Worm (Caenorhabditis elegans) whole organism, L1 larva: ENCODE measurements around the gene pho-9.

ENCODE experiments used
- C16A3.4 ChIP-seq: fragments of 150-350 bp; optimal IDR thresholded peaks from 2 replicates; lab custom pipeline; 2014; ENCODE audit warnings: missing biosample characterization, missing genetic modification characterization
- C34B4.2 ChIP-seq: sonication (generic microtip); optimal IDR thresholded peaks from 2 replicates; lab custom pipeline; 2017; ENCODE audit warnings: mild to moderate bottlenecking, missing genetic modification characterization, missing compliant biosample characterization
- F16B12.6 ChIP-seq: fragments of 150-350 bp; optimal IDR thresholded peaks from 2 replicates; lab custom pipeline; 2014; ENCODE audit warnings: missing biosample characterization, missing genetic modification characterization
- aha-1 ChIP-seq: fragments of 150-350 bp; optimal IDR thresholded peaks from 2 replicates; lab custom pipeline; 2014; ENCODE audit warnings: missing biosample characterization, missing genetic modification characterization
- alr-1 ChIP-seq: fragments of 200-800 bp; sonication (Bioruptor generic); optimal IDR thresholded peaks from 2 replicates; lab custom pipeline; 2018; ENCODE audit warnings: borderline replicate concordance, mild to moderate bottlenecking, missing genetic modification characterization, missing compliant biosample characterization
- ama-1 ChIP-seq: fragments of 150-350 bp; optimal IDR thresholded peaks from 2 replicates; lab custom pipeline; 2014
- blmp-1 ChIP-seq: fragments of 150-350 bp; optimal IDR thresholded peaks from 2 replicates; lab custom pipeline; 2014; ENCODE audit warnings: missing biosample characterization, missing genetic modification characterization
- ceh-82 ChIP-seq, 3 experiments: fragments of 150-350 bp in 1 of 3; sonication (generic microtip) in 2 of 3; optimal IDR thresholded peaks; 2 replicates each; lab custom pipeline; 2014 to 2017; ENCODE audit warnings: missing biosample characterization in 3 of 3, missing genetic modification characterization in 3 of 3
- ceh-90 ChIP-seq: sonication (generic microtip); optimal IDR thresholded peaks from 2 replicates; lab custom pipeline; 2016; ENCODE audit warnings: missing genetic modification characterization, missing compliant biosample characterization
- dpl-1 ChIP-seq, 3 experiments: fragments of 150-350 bp in 2 of 3; sonication (generic microtip) in 1 of 3; optimal IDR thresholded peaks; 2 replicates each; lab custom pipeline; 2014 to 2017; ENCODE audit warnings: missing biosample characterization in 3 of 3, missing genetic modification characterization in 3 of 3, missing genetic modification reagents in 3 of 3
- efl-1 ChIP-seq, 4 experiments: fragments of 150-350 bp; optimal IDR thresholded peaks in 3 of 4; peaks in 1 of 4; 1 replicate in 1 of 4; 2 replicates in 3 of 4; lab custom pipeline; 2014; ENCODE audit warnings: missing biosample characterization in 2 of 4, missing genetic modification characterization in 2 of 4, missing genetic modification reagents in 2 of 4
- efl-3 ChIP-seq: fragments of 200-800 bp; sonication (Bioruptor generic); optimal IDR thresholded peaks from 2 replicates; lab custom pipeline; 2018; ENCODE audit warnings: mild to moderate bottlenecking, missing genetic modification characterization, missing compliant biosample characterization
- egl-27 ChIP-seq, 2 experiments: fragments of 150-350 bp in 1 of 2; sonication (generic microtip); optimal IDR thresholded peaks; 3 replicates each; lab custom pipeline; 2017 to 2018; ENCODE audit warnings: missing biosample characterization in 2 of 2, missing genetic modification characterization in 2 of 2, missing genetic modification reagents in 2 of 2
- elt-2 ChIP-seq: sonication (generic microtip); optimal IDR thresholded peaks from 2 replicates; lab custom pipeline; 2016; ENCODE audit warnings: missing genetic modification characterization, mild to moderate bottlenecking, inconsistent platforms, missing compliant biosample characterization, missing genetic modification reagents
- fkh-10 ChIP-seq: sonication (generic microtip); optimal IDR thresholded peaks from 2 replicates; lab custom pipeline; 2017; ENCODE audit warnings: missing biosample characterization, missing genetic modification reagents, missing genetic modification characterization
- fkh-4 ChIP-seq: sonication (generic microtip); optimal IDR thresholded peaks from 2 replicates; lab custom pipeline; 2016; ENCODE audit warnings: missing compliant biosample characterization, missing genetic modification characterization, borderline replicate concordance
- fkh-8 ChIP-seq: sonication (generic microtip); optimal IDR thresholded peaks from 2 replicates; lab custom pipeline; 2016; ENCODE audit warnings: mild to moderate bottlenecking, missing genetic modification characterization, missing compliant biosample characterization
- grh-1 ChIP-seq: fragments of 200-800 bp; sonication (Bioruptor generic); IDR thresholded peaks from 2 replicates; pipeline ENCODE4 v1.3.6; 2022; ENCODE audit warnings: missing genetic modification reagents, missing genetic modification characterization, missing compliant biosample characterization
- hlh-17 ChIP-seq: fragments of 200-800 bp; sonication (Bioruptor generic); optimal IDR thresholded peaks from 2 replicates; lab custom pipeline; 2018; ENCODE audit warnings: missing genetic modification characterization, mild to moderate bottlenecking, missing compliant biosample characterization, moderate library complexity, borderline replicate concordance
- hlh-4 ChIP-seq: sonication (generic microtip); optimal IDR thresholded peaks from 2 replicates; lab custom pipeline; 2016; ENCODE audit warnings: mild to moderate bottlenecking, missing genetic modification characterization, missing compliant biosample characterization
- irx-1 ChIP-seq: sonication (generic microtip); optimal IDR thresholded peaks from 2 replicates; lab custom pipeline; 2016; ENCODE audit warnings: missing genetic modification characterization, missing compliant biosample characterization
- lin-35 ChIP-seq, 2 experiments: fragments of 150-350 bp; optimal IDR thresholded peaks; 2 replicates each; lab custom pipeline; 2014; ENCODE audit warnings: missing biosample characterization in 2 of 2, missing genetic modification characterization in 2 of 2, missing genetic modification reagents in 2 of 2
- lin-39 ChIP-seq: fragments of 150-350 bp; optimal IDR thresholded peaks from 2 replicates; lab custom pipeline; 2014; ENCODE audit warnings: missing biosample characterization, missing genetic modification reagents, missing genetic modification characterization
- lsy-2 ChIP-seq, 2 experiments: fragments of 150-350 bp; optimal IDR thresholded peaks; 2 replicates each; lab custom pipeline; 2014; ENCODE audit warnings: missing biosample characterization in 2 of 2, missing genetic modification characterization in 2 of 2
- mdl-1 ChIP-seq, 2 experiments: fragments of 150-350 bp; optimal IDR thresholded peaks; 2 replicates each; lab custom pipeline; 2014 to 2017; ENCODE audit warnings: missing biosample characterization in 2 of 2, missing genetic modification characterization in 2 of 2, inconsistent platforms in 1 of 2
- mep-1 ChIP-seq: fragments of 150-350 bp; optimal IDR thresholded peaks from 2 replicates; lab custom pipeline; 2014; ENCODE audit warnings: missing biosample characterization, missing genetic modification characterization
- nhr-11 ChIP-seq: fragments of 150-350 bp; optimal IDR thresholded peaks from 2 replicates; lab custom pipeline; 2014; ENCODE audit warnings: missing biosample characterization, missing genetic modification characterization
- nhr-12 ChIP-seq: sonication (generic microtip); optimal IDR thresholded peaks from 2 replicates; lab custom pipeline; 2017; ENCODE audit warnings: missing biosample characterization, missing genetic modification characterization
- nhr-237 ChIP-seq: fragments of 150-350 bp; optimal IDR thresholded peaks from 2 replicates; lab custom pipeline; 2014; ENCODE audit warnings: missing biosample characterization, missing genetic modification characterization
- nhr-28 ChIP-seq: fragments of 150-350 bp; optimal IDR thresholded peaks from 2 replicates; lab custom pipeline; 2014; ENCODE audit warnings: missing biosample characterization, missing genetic modification characterization
- nhr-71 ChIP-seq: sonication (generic microtip); optimal IDR thresholded peaks from 2 replicates; lab custom pipeline; 2016; ENCODE audit warnings: mild to moderate bottlenecking, missing genetic modification characterization, moderate library complexity, missing compliant biosample characterization
- nhr-76 ChIP-seq: sonication (generic microtip); optimal IDR thresholded peaks from 2 replicates; lab custom pipeline; 2017; ENCODE audit warnings: missing biosample characterization, missing genetic modification characterization
- nhr-77 ChIP-seq: fragments of 150-350 bp; optimal IDR thresholded peaks from 2 replicates; lab custom pipeline; 2014; ENCODE audit warnings: missing biosample characterization, missing genetic modification characterization
- nhr-84 ChIP-seq: sonication (generic microtip); optimal IDR thresholded peaks from 2 replicates; lab custom pipeline; 2017; ENCODE audit warnings: missing biosample characterization, missing genetic modification characterization
- nhr-85 ChIP-seq: sonication (generic microtip); peaks from one replicate; lab custom pipeline; 2016; ENCODE audit warnings: missing genetic modification characterization, inconsistent platforms, missing compliant biosample characterization
- pag-3 ChIP-seq: sonication (generic microtip); optimal IDR thresholded peaks from 2 replicates; lab custom pipeline; 2017; ENCODE audit warnings: missing genetic modification characterization, mild to moderate bottlenecking, missing compliant biosample characterization, antibody characterized with exemption, borderline replicate concordance; ENCODE audit not compliant: insufficient read depth
- skn-1 ChIP-seq: fragments of 150-350 bp; optimal IDR thresholded peaks from 2 replicates; lab custom pipeline; 2014; ENCODE audit warnings: missing biosample characterization, missing genetic modification characterization
- snpc-4 ChIP-seq: fragments of 150-350 bp; optimal IDR thresholded peaks from 2 replicates; lab custom pipeline; 2014; ENCODE audit warnings: missing biosample characterization, missing genetic modification characterization
- swsn-7 ChIP-seq: sonication (generic microtip); optimal IDR thresholded peaks from 2 replicates; lab custom pipeline; 2016; ENCODE audit warnings: missing genetic modification characterization, missing compliant biosample characterization
- tbx-2 ChIP-seq: sonication (generic microtip); optimal IDR thresholded peaks from 2 replicates; lab custom pipeline; 2016; ENCODE audit warnings: missing genetic modification characterization, missing compliant biosample characterization
- unc-62 ChIP-seq: fragments of 150-350 bp; optimal IDR thresholded peaks from 2 replicates; lab custom pipeline; 2014; ENCODE audit warnings: missing biosample characterization, missing genetic modification reagents, missing genetic modification characterization
- vab-15 ChIP-seq: sonication (generic microtip); optimal IDR thresholded peaks from 2 replicates; lab custom pipeline; 2017; ENCODE audit warnings: missing genotype, mild to moderate bottlenecking, missing genetic modification characterization, missing compliant biosample characterization
- ztf-4 ChIP-seq: fragments of 150-350 bp; optimal IDR thresholded peaks from 2 replicates; lab custom pipeline; 2014; ENCODE audit warnings: missing biosample characterization, missing genetic modification characterization

Gene pho-9

ce11 chrIII:2768635-2769034, 8.0 kb upstream of the pho-9 start, which contains the start of gene swsn-3 (continued):
- TF ChIP-seq mdl-1 (tag; optimal IDR thresholded peaks at IDR 0.05; lab: Kevin White, UChicago) (peak in 1 of 2 experiments; percentile 82), egl-27 (tag; optimal IDR thresholded peaks at IDR 0.05; lab: Kevin White, UChicago) (peak in 1 of 2 experiments; percentile 34), dpl-1 (GFP tag; optimal IDR thresholded peaks at IDR 0.05; lab: Kevin White, UChicago) (peak; percentile 77 to 87 (median 84)), fkh-10 (peak; percentile 56), hlh-17 (GFP tag; lab: Kevin White, UChicago) (no peak), grh-1 (GFP tag; lab: Robert Waterston, UW) (peak; percentile 70), nhr-85 (peak; percentile 94), nhr-12 (tag; lab: Kevin White, UChicago) (no peak), vab-15 (tag; lab: Kevin White, UChicago) (no peak), lin-39 (tag; lab: Kevin White, UChicago) (peak; percentile 90), blmp-1 (tag; lab: Kevin White, UChicago) (peak; percentile 77), nhr-84 (no peak), nhr-237 (peak; percentile 34), nhr-28 (no peak), irx-1 (tag; lab: Kevin White, UChicago) (peak; percentile 82), hlh-4 (tag; lab: Kevin White, UChicago) (no peak), snpc-4 (peak; percentile 88), ceh-90 (tag; lab: Kevin White, UChicago) (peak; percentile 4), lin-35 (GFP tag; optimal IDR thresholded peaks at IDR 0.05; lab: Kevin White, UChicago) (peak; percentile 79 to 87), ceh-82 (tag; optimal IDR thresholded peaks at IDR 0.05; lab: Kevin White, UChicago) (peak; percentile 56 to 88 (median 77)), fkh-4 (tag; lab: Kevin White, UChicago) (peak; percentile 44), alr-1 (no peak), nhr-11 (tag; lab: Kevin White, UChicago) (peak; percentile 69), aha-1 (no peak), skn-1 (tag; lab: Kevin White, UChicago) (peak; percentile 93), tbx-2 (tag; lab: Kevin White, UChicago) (peak; percentile 89), fkh-8 (peak; percentile 80), swsn-7 (tag; lab: Kevin White, UChicago) (peak; percentile 85), elt-2 (peak; percentile 68), C16A3.4 (tag; lab: Kevin White, UChicago) (peak; percentile 86), mep-1 (peak; percentile 92), C34B4.2 (tag; lab: Kevin White, UChicago) (no peak), ztf-4 (peak; percentile 77), nhr-77 (peak; percentile 73), F16B12.6 (tag; lab: Kevin White, UChicago) (peak; percentile 72), efl-3 (no peak), nhr-76 (peak; percentile 33), nhr-71 (tag; lab: Kevin White, UChicago) (peak; percentile 91), ama-1 (lab: Kevin White, UChicago) (no peak), unc-62 (GFP tag; lab: Kevin White, UChicago) (no peak), lsy-2 (tag; optimal IDR thresholded peaks at IDR 0.05; lab: Kevin White, UChicago) (peak; percentile 94 to 95)
- TF ChIP-seq, all 84 proteins: peak for 59

ce11 chrIII:2759308-2759707, 1.3 kb downstream of the pho-9 start:
- no peak for TF ChIP-seq fkh-10
- peak; percentile 43 for TF ChIP-seq elt-2

DNA sequence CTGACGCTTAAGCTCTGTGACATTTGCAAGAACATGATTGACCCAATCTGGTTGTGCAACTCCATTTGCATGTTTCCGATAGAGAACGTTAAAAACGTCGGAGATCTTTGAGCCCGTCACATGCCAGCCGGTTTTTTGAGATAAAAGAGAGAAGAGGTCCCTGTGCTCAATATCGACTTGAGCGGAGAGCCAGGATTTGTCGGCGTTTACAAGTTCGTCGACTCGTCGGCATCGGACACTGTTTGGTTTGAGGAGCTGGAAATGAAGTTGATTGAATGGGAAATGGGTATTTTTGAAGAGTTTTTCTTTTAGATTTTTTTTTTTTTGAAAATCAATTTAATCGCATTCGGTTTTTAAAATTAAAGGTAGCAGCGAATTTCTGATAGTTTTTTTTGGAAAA, 2.5 kb downstream of the pho-9 start:
- TF ChIP-seq efl-1 (optimal IDR thresholded peaks at IDR 0.05; lab: Kevin White, UChicago) (no peak), efl-1 (GFP tag; optimal IDR thresholded peaks at IDR 0.05 in 1 of 2; lab: Kevin White, UChicago) (peak in 1 of 2 experiments; percentile 68), pag-3 (no peak)
- TF ChIP-seq, all 84 proteins: peak for 1
